Worm (Caenorhabditis elegans): ENCODE data around the gene F10E9.1.

The F10E9.1 gene

DNA sequence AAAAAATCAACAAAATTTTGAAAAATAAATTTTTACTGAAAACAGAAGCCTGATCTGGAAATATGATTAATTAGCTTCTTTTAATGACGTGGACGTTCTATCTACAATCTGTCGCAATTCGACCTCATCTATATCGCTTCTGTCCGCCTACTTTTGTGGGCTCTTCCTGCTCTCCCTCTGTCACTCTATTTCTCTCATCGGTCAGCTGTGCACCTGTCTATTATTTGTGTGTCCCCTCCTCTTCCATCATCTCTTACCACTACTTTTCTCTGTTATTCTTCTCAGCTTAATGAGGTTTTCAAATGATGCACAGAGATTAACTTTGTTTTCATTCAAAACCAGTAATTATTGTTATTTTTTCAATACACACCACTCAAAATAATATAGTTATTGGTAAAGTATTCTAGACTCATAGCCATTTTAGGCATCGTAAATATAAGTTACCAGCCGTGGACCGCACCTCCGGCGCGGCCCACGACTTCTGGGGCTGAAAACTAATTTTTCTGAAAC, 23.8 kb upstream of the F10E9.1 start:
- peak; percentile 84 for TF ChIP-seq unc-62 (GFP tag; optimal IDR thresholded peaks at IDR 0.05)
- peak; percentile 97 for TF ChIP-seq hlh-1 (tag; optimal IDR thresholded peaks at IDR 0.05)
- TF ChIP-seq mls-2 (tag; optimal IDR thresholded peaks at IDR 0.05): no peak
- peak; percentile 58 for TF ChIP-seq ces-1 (GFP tag; optimal IDR thresholded peaks at IDR 0.05)
- peak; percentile 37 for TF ChIP-seq unc-120 (tag; optimal IDR thresholded peaks at IDR 0.05; ENCODE audit: poor library complexity, severe bottlenecking)
- no peak for TF ChIP-seq ham-2 (GFP tag; optimal IDR thresholded peaks at IDR 0.05)

DNA sequence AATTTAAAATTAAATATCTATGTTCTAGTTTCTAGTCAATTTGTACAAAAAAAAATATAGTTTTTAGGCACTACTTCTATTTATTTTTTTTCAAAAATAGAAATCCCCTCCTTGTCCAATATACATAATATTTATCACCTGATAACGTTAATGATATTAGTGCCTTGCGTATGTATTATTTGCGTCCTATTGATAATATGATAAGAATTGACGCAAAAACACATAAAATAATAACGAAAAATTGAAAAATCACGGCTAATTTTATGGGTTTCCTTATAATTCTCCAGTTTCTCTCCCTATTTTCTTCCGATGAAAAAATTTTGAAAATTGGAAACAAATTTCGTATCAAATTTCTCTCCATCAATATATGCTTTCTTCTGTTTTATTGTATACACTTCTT, 23.2 kb upstream of the F10E9.1 start:
- TF ChIP-seq ham-2 (GFP tag; optimal IDR thresholded peaks at IDR 0.05): no peak
- no peak for TF ChIP-seq nhr-76 (tag; optimal IDR thresholded peaks at IDR 0.05)
- TF ChIP-seq ceh-43 (GFP tag; optimal IDR thresholded peaks at IDR 0.05): no peak
- no peak for TF ChIP-seq blmp-1 (tag; optimal IDR thresholded peaks at IDR 0.05)
- TF ChIP-seq unc-120 (tag; optimal IDR thresholded peaks at IDR 0.05; ENCODE audit: poor library complexity, severe bottlenecking): no peak
- TF ChIP-seq ztf-11 (tag; optimal IDR thresholded peaks at IDR 0.05): no peak
- no peak for TF ChIP-seq lin-13 (tag; optimal IDR thresholded peaks at IDR 0.05)
- TF ChIP-seq nhr-2 (tag; optimal IDR thresholded peaks at IDR 0.05): no peak
- no peak for TF ChIP-seq hlh-1 (tag; optimal IDR thresholded peaks at IDR 0.05)

DNA sequence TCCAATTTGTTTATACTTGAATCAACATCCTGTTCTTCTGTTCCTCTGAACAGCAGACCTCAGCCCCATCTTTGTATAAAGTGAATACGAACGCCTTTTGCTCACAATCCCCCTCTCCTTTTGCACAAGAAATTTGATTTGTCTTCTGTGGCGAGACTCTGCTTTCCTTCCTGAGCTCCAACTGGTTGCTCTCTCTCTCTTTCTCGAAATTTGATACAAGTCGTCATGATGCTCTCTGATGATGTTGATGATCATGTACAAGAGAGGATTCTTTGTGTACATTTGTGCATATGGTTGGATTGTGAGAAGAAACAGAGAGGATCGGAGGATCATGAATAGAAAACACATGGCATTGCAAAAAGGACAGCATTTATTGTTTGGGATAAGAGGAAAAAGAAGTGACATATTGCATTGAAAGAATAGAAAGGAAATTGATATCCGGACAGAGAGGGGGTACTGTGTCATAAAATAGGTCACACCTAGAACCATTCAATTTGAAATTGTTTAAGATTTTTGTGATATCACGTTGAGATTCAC, 22.0 kb upstream of the F10E9.1 start:
- peak; percentile 27 for TF ChIP-seq pha-4 (tag; optimal IDR thresholded peaks at IDR 0.05)
- no peak for TF ChIP-seq blmp-1 (tag; optimal IDR thresholded peaks at IDR 0.05)
- no peak for TF ChIP-seq bed-3 (GFP tag; optimal IDR thresholded peaks at IDR 0.05)
- no peak for TF ChIP-seq nhr-2 (tag; optimal IDR thresholded peaks at IDR 0.05)
- TF ChIP-seq M03D4.4 (tag; optimal IDR thresholded peaks at IDR 0.05): no peak
- no peak for TF ChIP-seq snpc-4 (tag; optimal IDR thresholded peaks at IDR 0.05)
- TF ChIP-seq sem-2 (GFP tag; optimal IDR thresholded peaks at IDR 0.05): no peak
- TF ChIP-seq drap-1 (GFP tag; optimal IDR thresholded peaks at IDR 0.05): no peak
- no peak for TF ChIP-seq nhr-28 (tag; optimal IDR thresholded peaks at IDR 0.05)
- no peak for TF ChIP-seq flh-1 (GFP tag; optimal IDR thresholded peaks at IDR 0.05)
- no peak for TF ChIP-seq tbx-8 (GFP tag; optimal IDR thresholded peaks at IDR 0.05)
- TF ChIP-seq lin-13 (tag; optimal IDR thresholded peaks at IDR 0.05): no peak
- peak; percentile 15 for TF ChIP-seq mls-2 (tag; optimal IDR thresholded peaks at IDR 0.05)
- no peak for TF ChIP-seq elt-1 (tag; optimal IDR thresholded peaks at IDR 0.05; ENCODE audit: borderline replicate concordance, insufficient read depth)
- no peak for TF ChIP-seq zip-8 (tag; optimal IDR thresholded peaks at IDR 0.05)
- no peak for TF ChIP-seq mep-1 (tag; optimal IDR thresholded peaks at IDR 0.05)
- TF ChIP-seq unc-39 (tag; optimal IDR thresholded peaks at IDR 0.05): no peak
- peak; percentile 54 for TF ChIP-seq ces-1 (GFP tag; optimal IDR thresholded peaks at IDR 0.05)
- TF ChIP-seq ceh-43 (GFP tag; optimal IDR thresholded peaks at IDR 0.05): no peak
- peak; percentile 65 for TF ChIP-seq ceh-83 (GFP tag; optimal IDR thresholded peaks at IDR 0.05)
- TF ChIP-seq unc-120 (tag; optimal IDR thresholded peaks at IDR 0.05; ENCODE audit: poor library complexity, severe bottlenecking): no peak
- TF ChIP-seq ham-2 (GFP tag; optimal IDR thresholded peaks at IDR 0.05): no peak
- TF ChIP-seq cnd-1 (tag; optimal IDR thresholded peaks at IDR 0.05): peak; percentile 8
- no peak for TF ChIP-seq elt-3 (tag; optimal IDR thresholded peaks at IDR 0.05)
- TF ChIP-seq nhr-76 (tag; optimal IDR thresholded peaks at IDR 0.05): no peak
- TF ChIP-seq mab-5 (tag; optimal IDR thresholded peaks at IDR 0.05): no peak
- TF ChIP-seq ztf-11 (tag; optimal IDR thresholded peaks at IDR 0.05): no peak
- no peak for TF ChIP-seq nhr-12 (tag; optimal IDR thresholded peaks at IDR 0.05)
- no peak for TF ChIP-seq lin-32 (GFP tag; optimal IDR thresholded peaks at IDR 0.05)
- no peak for TF ChIP-seq ceh-39 (tag; optimal IDR thresholded peaks at IDR 0.05)
- TF ChIP-seq unc-62 (GFP tag; optimal IDR thresholded peaks at IDR 0.05): no peak
- no peak for TF ChIP-seq lsy-2 (tag; optimal IDR thresholded peaks at IDR 0.05)

DNA sequence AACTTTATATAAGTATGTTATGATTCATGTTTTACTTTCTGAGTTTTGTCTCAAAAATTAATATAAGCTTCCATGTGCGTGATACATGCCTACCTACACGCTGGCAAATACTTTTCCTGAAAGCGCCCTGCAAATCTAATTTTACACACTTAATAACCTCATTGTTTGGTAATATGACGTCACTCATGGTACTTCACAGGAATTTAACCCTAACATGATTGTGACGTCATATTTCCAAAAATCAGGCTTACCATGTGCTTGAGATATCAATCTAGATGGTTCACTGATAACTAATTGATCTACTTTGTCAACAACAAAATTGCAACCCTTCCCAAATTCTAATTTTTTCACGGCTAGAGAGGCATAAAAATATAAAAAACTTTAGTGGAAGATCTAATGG, 19.5 kb upstream of the F10E9.1 start:
- no peak for TF ChIP-seq unc-62 (GFP tag; optimal IDR thresholded peaks at IDR 0.05)
- peak; percentile 95 for TF ChIP-seq zip-8 (tag; optimal IDR thresholded peaks at IDR 0.05)
- TF ChIP-seq nhr-2 (tag; optimal IDR thresholded peaks at IDR 0.05): no peak
- no peak for TF ChIP-seq M03D4.4 (tag; optimal IDR thresholded peaks at IDR 0.05)
